Worm (Caenorhabditis elegans): ENCODE measurements around the gene F44E7.5.

F44E7.5 gene

DNA sequence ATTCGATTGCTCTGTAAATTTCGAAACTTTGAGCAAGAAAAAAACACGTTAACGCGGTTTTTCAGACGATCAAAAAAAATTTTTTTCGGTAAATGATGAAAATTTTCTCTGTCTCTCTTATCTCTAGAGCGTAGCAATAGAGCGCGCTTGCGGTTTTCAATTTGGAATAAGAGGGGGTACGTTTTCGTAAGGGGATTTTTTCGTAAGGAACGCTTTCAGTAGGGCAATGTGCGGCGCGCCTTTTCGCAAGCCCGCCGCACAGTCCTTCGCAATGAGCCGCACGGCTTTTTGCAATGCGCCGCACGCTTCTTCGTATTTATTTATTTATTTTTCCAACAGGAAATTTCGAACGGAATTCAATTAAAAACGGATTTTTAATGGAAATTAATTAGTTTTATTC, 3.8 kb downstream of the F44E7.5 start, which contains the start of gene F44E7.4 (continued):
- TF ChIP-seq ceh-91 (GFP tag; IDR thresholded peaks at IDR 0.05) (peak; percentile 93), Y95B8A.8 (GFP tag; IDR thresholded peaks at IDR 0.05) (peak; percentile 95), pbrm-1 (GFP tag; IDR thresholded peaks at IDR 0.05) (peak; percentile 94), cebp-2 (GFP tag; IDR thresholded peaks at IDR 0.05) (peak; percentile 84; the same call in 1 of the 2 replicates), xnd-1 (tag; optimal IDR thresholded peaks at IDR 0.05) (peak; percentile 45), Y67H2A.10 (GFP tag; conservative IDR thresholded peaks at IDR 0.05) (peak; percentile 83), D2030.7 (GFP tag; IDR thresholded peaks at IDR 0.05) (peak; percentile 99), hmg-1.2 (GFP tag; IDR thresholded peaks at IDR 0.05) (peak; percentile 96), attf-3 (GFP tag; conservative IDR thresholded peaks at IDR 0.05) (peak; percentile 82), F39B2.1 (GFP tag; IDR thresholded peaks at IDR 0.05) (peak; percentile 71; the same call in 1 of the 2 replicates), F33H1.4 (GFP tag; IDR thresholded peaks at IDR 0.05) (peak; percentile 79), lin-54 (GFP tag; optimal IDR thresholded peaks at IDR 0.05) (peak; percentile 56), lin-26 (GFP tag; IDR thresholded peaks at IDR 0.05) (peak; percentile 86), ztf-25 (GFP tag; IDR thresholded peaks at IDR 0.05) (peak; percentile 77)

DNA sequence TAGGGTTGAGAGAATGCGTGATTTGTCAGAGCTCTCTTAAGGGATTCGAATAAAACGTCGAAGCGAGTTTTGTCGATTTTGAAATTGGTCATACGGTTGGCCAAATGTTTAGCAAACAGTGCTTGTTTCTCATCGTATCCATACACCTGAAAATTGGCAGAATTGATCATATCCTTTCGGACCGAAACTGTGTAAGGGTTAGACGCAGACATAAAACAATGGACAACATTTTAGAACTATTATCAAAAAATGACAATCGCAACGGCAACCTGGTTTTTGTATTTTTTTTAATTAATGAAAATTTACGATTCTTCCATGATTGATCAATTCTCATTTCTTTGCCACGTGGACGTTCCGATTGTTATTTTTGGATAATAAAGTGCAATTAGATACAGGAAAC, 6.6 kb downstream of the F44E7.5 start:
- TF ChIP-seq F57C9.4 (tag; optimal IDR thresholded peaks at IDR 0.05) = no peak
- TF ChIP-seq snpc-4 (GFP tag; optimal IDR thresholded peaks at IDR 0.05) = no peak
- TF ChIP-seq snpc-4 (tag; optimal IDR thresholded peaks at IDR 0.05) = no peak
- TF ChIP-seq repo-1 (tag; optimal IDR thresholded peaks at IDR 0.05) = no peak
- TF ChIP-seq sdz-38 (tag; optimal IDR thresholded peaks at IDR 0.05) = no peak
- TF ChIP-seq Y56A3A.18 (GFP tag; IDR thresholded peaks at IDR 0.05) = no peak
- no peak for TF ChIP-seq ztf-22 (GFP tag; optimal IDR thresholded peaks at IDR 0.05)
- no peak for TF ChIP-seq nhr-27 (tag; optimal IDR thresholded peaks at IDR 0.05)
- TF ChIP-seq ztf-3 (GFP tag; optimal IDR thresholded peaks at IDR 0.05) = no peak
- no peak for TF ChIP-seq fkh-3 (tag; optimal IDR thresholded peaks at IDR 0.05)
- TF ChIP-seq K12H6.12 (tag; optimal IDR thresholded peaks at IDR 0.05) = no peak
- TF ChIP-seq unc-62 (GFP tag; optimal IDR thresholded peaks at IDR 0.05) = no peak
- no peak for TF ChIP-seq F55B11.4 (tag; optimal IDR thresholded peaks at IDR 0.05; ENCODE audit: borderline replicate concordance, insufficient read depth)
- TF ChIP-seq egrh-3 (GFP tag; IDR thresholded peaks at IDR 0.05) = no peak
- no peak for TF ChIP-seq rcor-1 (GFP tag; IDR thresholded peaks at IDR 0.05)
- TF ChIP-seq hlh-26 (GFP tag; conservative IDR thresholded peaks at IDR 0.05) = no peak
- no peak for TF ChIP-seq ceh-100 (GFP tag; IDR thresholded peaks at IDR 0.05)
- no peak for TF ChIP-seq tlf-1 (GFP tag; optimal IDR thresholded peaks at IDR 0.05)
- no peak for TF ChIP-seq dpff-1 (tag; optimal IDR thresholded peaks at IDR 0.05)
- no peak for TF ChIP-seq T07F8.4 (tag; optimal IDR thresholded peaks at IDR 0.05)

DNA sequence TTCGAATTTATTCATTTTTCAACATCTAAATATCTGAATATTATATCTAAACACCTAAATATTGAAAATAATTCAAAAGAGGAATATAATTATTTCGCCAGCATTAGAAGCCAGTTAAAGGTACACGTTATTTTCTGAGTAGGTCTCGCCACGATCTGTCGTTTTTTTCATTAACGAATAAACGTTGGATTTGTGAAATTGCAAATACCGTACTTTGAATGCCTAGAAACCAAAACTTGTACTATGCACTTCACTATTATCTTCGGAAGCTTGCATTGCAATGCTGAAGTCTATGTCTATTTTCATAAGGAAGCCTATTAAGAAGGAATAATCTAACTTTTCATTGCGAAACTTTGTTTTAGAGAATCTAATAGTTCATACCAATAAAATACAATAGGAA, 8.2 kb downstream of the F44E7.5 start:
- TF ChIP-seq ama-1 (optimal IDR thresholded peaks at IDR 0.05) (no peak), ama-1 (GFP tag; optimal IDR thresholded peaks at IDR 0.05) (peak in 1 of 2 experiments; percentile 11), tbp1 (GFP tag; optimal IDR thresholded peaks at IDR 0.05) (no peak), nhr-90 (tag; optimal IDR thresholded peaks at IDR 0.05) (no peak), him-1 (tag; optimal IDR thresholded peaks at IDR 0.05) (peak; percentile 61), hrde-1 (tag; optimal IDR thresholded peaks at IDR 0.05; ENCODE audit: borderline replicate concordance) (peak; percentile 57), hsf-1 (GFP tag; IDR thresholded peaks at IDR 0.05) (0 out of 2 replicates have a peak, but pooled peaks have one; percentile 9), egrh-3 (GFP tag; IDR thresholded peaks at IDR 0.05) (no peak), F49E8.2 (tag; optimal IDR thresholded peaks at IDR 0.05; ENCODE audit: insufficient read depth) (peak; percentile 38), rec-8 (tag; optimal IDR thresholded peaks at IDR 0.05) (no peak), madf-6 (GFP tag; IDR thresholded peaks at IDR 0.05) (peak; percentile 45; the same call in 1 of the 2 replicates)

Data from whole organism, young adult.